Worm (Caenorhabditis elegans): ENCODE measurements around the gene srw-53.
"Not testable (repeated sequence)": the region's sequence is repeated elsewhere in the genome, so short reads cannot be mapped to it uniquely, and the experiment has no call there.

The srw-53 gene

DNA sequence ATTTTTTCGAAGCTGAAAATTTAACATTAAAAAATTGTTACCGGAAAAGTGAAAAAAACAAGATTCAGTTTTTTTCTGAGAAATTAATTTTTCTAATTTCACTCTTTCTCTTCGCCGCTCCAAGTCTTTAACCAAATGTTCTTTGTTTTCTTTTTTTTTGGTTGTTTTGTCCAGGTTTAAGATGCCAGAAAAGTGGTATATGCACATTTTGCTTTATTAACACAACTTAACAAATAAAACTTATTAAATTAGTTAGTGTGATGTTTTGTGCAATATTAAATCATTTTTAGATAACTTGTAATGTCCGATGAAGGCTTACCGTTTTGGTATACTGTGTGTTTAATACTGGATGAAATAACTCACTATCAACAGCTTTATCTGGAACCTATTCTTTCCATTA lies at the start of gene srw-53:
Gene srw-53 (plus strand): TSS at position 301 of the 400 bp plus-strand sequence.
- TF ChIP-seq ets-7 (tag; optimal IDR thresholded peaks at IDR 0.05) (no peak), scrt-1 (GFP tag; IDR thresholded peaks at IDR 0.05) (no peak), sea-1 (GFP tag; conservative IDR thresholded peaks at IDR 0.05) (no peak), tra-4 (tag; optimal IDR thresholded peaks at IDR 0.05) (no peak), tbx-37 (GFP tag; conservative IDR thresholded peaks at IDR 0.05) (no peak), aly-1 (tag; optimal IDR thresholded peaks at IDR 0.05) (no peak), ceh-36 (tag; optimal IDR thresholded peaks at IDR 0.05) (no peak), flt-1 (GFP tag; IDR thresholded peaks at IDR 0.05) (no peak), pes-1 (GFP tag; IDR thresholded peaks at IDR 0.05) (no peak), hmbx-1 (tag; optimal IDR thresholded peaks at IDR 0.05) (no peak), hmg-4 (GFP tag; optimal IDR thresholded peaks at IDR 0.05) (no peak), B0310.2 (tag; optimal IDR thresholded peaks at IDR 0.05) (no peak), ama-1 (optimal IDR thresholded peaks at IDR 0.05) (no peak), hnd-1 (tag; optimal IDR thresholded peaks at IDR 0.05) (no peak), tbx-11 (GFP tag; IDR thresholded peaks at IDR 0.05) (no peak)

DNA sequence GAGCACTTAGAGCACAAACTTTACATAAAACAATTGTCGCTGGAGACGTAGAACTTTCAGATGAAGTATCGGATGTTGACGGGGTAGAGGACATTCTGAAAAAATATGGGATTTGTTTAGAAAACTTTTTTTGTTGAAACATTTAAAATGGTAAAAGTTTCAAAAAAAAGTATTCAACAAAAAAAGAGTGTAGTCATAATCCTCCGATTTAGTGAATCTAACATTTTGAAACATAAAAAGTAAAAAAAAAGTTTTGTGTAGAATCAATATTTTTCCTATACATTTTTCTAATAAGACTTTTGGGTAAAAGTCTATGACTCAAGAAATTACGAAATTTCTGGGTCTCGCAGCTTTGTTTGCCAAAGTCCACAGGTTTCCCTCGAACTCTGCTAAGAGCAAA lies 46.6 kb upstream of the srw-53 start, which contains the start of gene nhr-213:
Gene nhr-213 (minus strand): TSS at position 101 of the 400 bp plus-strand sequence.
- TF ChIP-seq B0310.2 (tag; optimal IDR thresholded peaks at IDR 0.05) (no peak), tbx-37 (GFP tag; conservative IDR thresholded peaks at IDR 0.05) (no peak), hmg-4 (GFP tag; optimal IDR thresholded peaks at IDR 0.05) (no peak), ceh-13 (GFP tag; optimal IDR thresholded peaks at IDR 0.05) (no peak), flt-1 (GFP tag; IDR thresholded peaks at IDR 0.05) (no peak), tbx-11 (GFP tag; IDR thresholded peaks at IDR 0.05) (no peak), sea-1 (GFP tag; conservative IDR thresholded peaks at IDR 0.05) (no peak)

DNA sequence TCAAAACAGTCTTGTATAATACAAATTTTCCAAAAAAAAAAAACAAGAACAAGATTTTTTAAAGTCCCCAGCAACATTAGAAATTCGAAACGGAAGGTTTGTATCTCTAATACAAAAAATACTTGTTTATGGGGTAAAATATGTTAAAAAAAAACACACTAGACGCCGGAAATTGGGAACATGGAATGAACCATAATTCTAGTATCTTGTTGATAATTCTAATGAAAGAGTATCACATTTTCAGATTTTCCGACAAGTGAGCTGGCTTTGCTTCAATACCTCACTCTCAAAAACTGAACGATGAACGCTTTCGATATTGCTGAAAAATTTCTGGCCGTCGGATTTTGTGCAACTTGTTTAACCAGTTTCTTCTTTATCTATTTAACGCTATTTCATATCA lies 45.5 kb upstream of the srw-53 start, which contains the start of gene str-60:
Gene str-60 (plus strand): TSS at position 301 of the 400 bp plus-strand sequence.
- TF ChIP-seq flt-1 (GFP tag; IDR thresholded peaks at IDR 0.05) (no peak), B0310.2 (tag; optimal IDR thresholded peaks at IDR 0.05) (no peak)

DNA sequence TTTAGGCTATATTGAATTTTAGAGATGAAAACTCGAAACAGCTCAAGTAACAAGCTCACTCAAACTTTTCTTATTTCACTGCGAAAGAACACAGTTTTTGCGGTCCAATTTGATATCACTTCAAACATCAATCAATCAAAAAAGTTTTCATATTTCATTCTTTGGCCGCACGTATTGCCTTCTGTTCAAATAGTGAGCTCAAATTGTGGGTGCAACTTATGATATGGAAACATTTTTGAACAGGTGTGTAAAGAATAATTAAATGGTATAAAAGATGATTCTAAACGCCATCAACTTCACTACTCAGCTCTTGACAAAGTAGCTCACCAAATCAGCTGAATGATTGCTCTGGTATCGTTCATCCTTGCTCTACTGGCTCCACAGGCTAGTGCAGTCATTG lies 43.5 kb upstream of the srw-53 start, which contains the start of gene T06C12.14:
Gene T06C12.14 (plus strand): TSS at position 301 of the 400 bp plus-strand sequence.
- TF ChIP-seq tbx-37 (GFP tag; conservative IDR thresholded peaks at IDR 0.05) (no peak), ceh-13 (GFP tag; optimal IDR thresholded peaks at IDR 0.05) (no peak), hnd-1 (tag; optimal IDR thresholded peaks at IDR 0.05) (no peak), B0310.2 (tag; optimal IDR thresholded peaks at IDR 0.05) (no peak), scrt-1 (GFP tag; IDR thresholded peaks at IDR 0.05) (no peak), hmg-4 (GFP tag; optimal IDR thresholded peaks at IDR 0.05) (no peak), hmbx-1 (tag; optimal IDR thresholded peaks at IDR 0.05) (no peak)

DNA sequence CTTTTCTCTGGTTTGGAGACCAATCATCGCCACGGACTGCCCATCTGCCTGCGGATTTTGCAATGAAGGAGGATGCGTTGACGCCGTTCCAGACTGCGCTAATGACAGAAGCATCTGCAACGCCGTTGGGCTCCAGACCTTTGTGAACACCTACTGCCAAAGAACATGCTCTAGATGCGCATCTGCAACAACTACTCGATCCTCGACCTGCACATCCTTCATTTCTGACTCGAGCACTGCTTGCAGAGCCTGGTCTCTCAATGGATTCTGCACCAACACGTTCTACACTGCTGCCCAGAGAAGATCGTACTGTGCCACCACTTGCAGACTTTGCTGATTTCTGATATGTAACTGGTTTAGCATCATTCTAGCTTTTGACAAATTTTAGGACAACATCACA lies 42.7 kb upstream of the srw-53 start:
- TF ChIP-seq pes-1 (GFP tag; IDR thresholded peaks at IDR 0.05) (no peak), ets-7 (tag; optimal IDR thresholded peaks at IDR 0.05) (no peak), tra-4 (tag; optimal IDR thresholded peaks at IDR 0.05) (no peak), tbx-11 (GFP tag; IDR thresholded peaks at IDR 0.05) (no peak), scrt-1 (GFP tag; IDR thresholded peaks at IDR 0.05) (no peak), tbx-37 (GFP tag; conservative IDR thresholded peaks at IDR 0.05) (no peak), flt-1 (GFP tag; IDR thresholded peaks at IDR 0.05) (no peak), hnd-1 (tag; optimal IDR thresholded peaks at IDR 0.05) (no peak), B0310.2 (tag; optimal IDR thresholded peaks at IDR 0.05) (no peak), ceh-13 (GFP tag; optimal IDR thresholded peaks at IDR 0.05) (no peak), hmg-4 (GFP tag; optimal IDR thresholded peaks at IDR 0.05) (no peak)

DNA sequence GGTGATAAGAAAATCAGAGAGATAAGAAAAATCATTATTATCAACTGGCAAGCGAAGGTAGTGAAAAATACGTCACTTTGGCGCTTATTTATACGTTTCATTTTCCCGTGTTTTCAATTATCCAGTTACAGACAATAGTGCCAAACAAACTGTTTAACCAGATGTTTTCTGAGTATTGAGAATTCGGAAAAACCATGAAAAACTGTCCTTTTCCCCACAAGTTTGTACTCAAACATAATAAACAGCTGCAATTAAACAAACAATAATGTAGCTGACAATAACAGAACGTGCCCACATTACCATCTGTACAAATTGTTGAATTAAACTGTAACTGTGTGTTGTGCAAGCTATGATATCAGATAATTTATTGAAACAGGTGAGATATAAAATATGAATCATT lies 37.7 kb upstream of the srw-53 start, which contains the start of the genes F35E8.1 and F35E8.2:
Gene F35E8.1 (minus strand): TSS at position 101 of the 400 bp plus-strand sequence.
Gene F35E8.2 (plus strand): TSS at position 132 of the 400 bp plus-strand sequence.
- not testable (repeated sequence) for TF ChIP-seq aly-1 (tag; optimal IDR thresholded peaks at IDR 0.05); pes-1 (GFP tag; IDR thresholded peaks at IDR 0.05); ceh-36 (tag; optimal IDR thresholded peaks at IDR 0.05)

DNA sequence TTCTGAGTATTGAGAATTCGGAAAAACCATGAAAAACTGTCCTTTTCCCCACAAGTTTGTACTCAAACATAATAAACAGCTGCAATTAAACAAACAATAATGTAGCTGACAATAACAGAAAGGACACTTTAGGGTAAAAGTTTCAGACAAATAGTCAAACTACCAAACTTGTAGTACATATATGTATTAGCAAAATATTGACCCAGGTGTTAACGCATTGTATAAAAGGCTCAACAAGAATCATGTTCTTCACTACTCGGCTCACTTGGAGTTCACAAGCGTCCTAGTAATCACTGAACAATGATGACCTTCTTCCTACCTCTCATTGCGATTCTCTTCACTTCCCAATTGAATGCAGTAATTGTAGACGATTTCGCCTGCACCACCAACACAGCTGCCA lies 31.4 kb upstream of the srw-53 start, which contains the start of gene F35E8.6:
Gene F35E8.6 (plus strand): TSS at position 301 of the 400 bp plus-strand sequence.
- TF ChIP-seq ceh-13 (GFP tag; optimal IDR thresholded peaks at IDR 0.05), result no peak
- no peak for TF ChIP-seq F13C5.2 (tag; optimal IDR thresholded peaks at IDR 0.05)
- TF ChIP-seq hmg-4 (GFP tag; optimal IDR thresholded peaks at IDR 0.05), result no peak
- no peak for TF ChIP-seq scrt-1 (GFP tag; IDR thresholded peaks at IDR 0.05)
- no peak for TF ChIP-seq tbx-11 (GFP tag; IDR thresholded peaks at IDR 0.05)

DNA sequence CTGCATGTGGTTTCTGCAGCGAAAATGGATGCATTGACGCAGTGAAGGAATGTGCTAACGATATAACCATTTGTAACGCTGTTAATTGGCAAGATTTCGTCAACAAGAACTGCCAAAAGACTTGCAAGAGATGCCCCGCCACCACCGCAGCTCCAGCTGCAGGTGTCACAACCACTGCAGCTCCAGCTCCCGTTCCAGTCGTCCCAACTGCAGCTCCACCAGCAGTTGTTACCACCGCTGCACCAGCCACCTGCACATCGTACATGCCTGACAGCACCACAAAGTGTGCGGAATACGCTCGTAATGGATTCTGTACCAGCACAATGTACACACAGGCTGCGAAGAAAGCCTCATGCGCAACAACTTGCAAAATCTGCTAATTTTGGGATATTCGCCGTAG lies 30.5 kb upstream of the srw-53 start:
- TF ChIP-seq pes-1 (GFP tag; IDR thresholded peaks at IDR 0.05) (no peak), tra-4 (tag; optimal IDR thresholded peaks at IDR 0.05) (no peak), scrt-1 (GFP tag; IDR thresholded peaks at IDR 0.05) (no peak), tbx-11 (GFP tag; IDR thresholded peaks at IDR 0.05) (no peak), aly-1 (tag; optimal IDR thresholded peaks at IDR 0.05) (no peak), hmbx-1 (tag; optimal IDR thresholded peaks at IDR 0.05) (no peak)

DNA sequence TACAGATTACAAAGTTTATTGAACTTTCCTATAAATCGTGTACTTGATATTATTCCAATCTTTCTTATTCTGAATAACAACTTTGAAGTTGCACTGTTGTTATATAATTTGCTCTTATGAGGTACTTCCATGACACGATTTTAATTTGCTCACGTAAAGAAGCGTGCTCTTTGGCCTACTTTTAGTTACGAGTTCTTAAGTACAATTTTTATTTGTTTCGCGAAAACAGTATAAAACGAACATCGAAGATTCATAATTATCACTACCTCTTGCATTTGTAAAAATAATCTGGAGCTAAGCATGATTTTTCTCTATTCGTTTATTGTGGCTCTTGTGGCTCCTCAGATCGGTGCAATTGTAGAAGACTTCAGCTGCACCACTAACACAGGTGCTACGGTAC lies 29.5 kb upstream of the srw-53 start, which contains the start of gene F35E8.7:
Gene F35E8.7 (plus strand): TSS at position 301 of the 400 bp plus-strand sequence.
- no peak for TF ChIP-seq flt-1 (GFP tag; IDR thresholded peaks at IDR 0.05)
- TF ChIP-seq hnd-1 (tag; optimal IDR thresholded peaks at IDR 0.05), result no peak
- TF ChIP-seq tbx-11 (GFP tag; IDR thresholded peaks at IDR 0.05), result no peak
- TF ChIP-seq hmg-4 (GFP tag; optimal IDR thresholded peaks at IDR 0.05), result no peak
- no peak for TF ChIP-seq F13C5.2 (tag; optimal IDR thresholded peaks at IDR 0.05)
- no peak for TF ChIP-seq scrt-1 (GFP tag; IDR thresholded peaks at IDR 0.05)
- TF ChIP-seq ceh-13 (GFP tag; optimal IDR thresholded peaks at IDR 0.05), result no peak
- no peak for TF ChIP-seq B0310.2 (tag; optimal IDR thresholded peaks at IDR 0.05)
- TF ChIP-seq hmbx-1 (tag; optimal IDR thresholded peaks at IDR 0.05), result no peak
- TF ChIP-seq aly-1 (tag; optimal IDR thresholded peaks at IDR 0.05), result no peak
